Fruit fly (Drosophila melanogaster) whole organism, prepupa: ENCODE measurements around the gene Cyp6d5.

Source experiments
- Blimp-1 ChIP-seq: fragments of 200-800 bp; sonication (Bioruptor generic); optimal IDR thresholded peaks from 3 replicates; lab custom pipeline; 2017; ENCODE audit warnings: missing biosample characterization, missing genetic modification characterization, mild to moderate bottlenecking, moderate library complexity, missing genetic modification reagents
- CG10631 ChIP-seq: fragments of 200-800 bp; sonication (Bioruptor generic); optimal IDR thresholded peaks from 2 replicates; lab custom pipeline; 2016; ENCODE audit warnings: missing biosample characterization, missing genetic modification characterization
- CG10669 ChIP-seq: fragments of 200-800 bp; sonication (Bioruptor generic); optimal IDR thresholded peaks from 3 replicates; lab custom pipeline; 2018; ENCODE audit warnings: missing biosample characterization, mild to moderate bottlenecking, missing genetic modification characterization, moderate library complexity
- CG11294 ChIP-seq: fragments of 200-800 bp; sonication (Bioruptor generic); IDR thresholded peaks from 2 replicates; pipeline ENCODE4 v1.3.6; 2022; ENCODE audit warnings: missing biosample characterization, missing genetic modification characterization
- CG15336 ChIP-seq: fragments of 200-800 bp; sonication (Bioruptor generic); IDR thresholded peaks from 2 replicates; pipeline ENCODE4 v1.3.6; 2022; ENCODE audit warnings: missing biosample characterization, missing genetic modification characterization
- CG1621 ChIP-seq: fragments of 200-800 bp; sonication (Bioruptor generic); optimal IDR thresholded peaks from 3 replicates; lab custom pipeline; 2018; ENCODE audit warnings: missing biosample characterization, mild to moderate bottlenecking, missing genetic modification characterization
- CG16779 ChIP-seq: fragments of 200-800 bp; sonication (Bioruptor generic); optimal IDR thresholded peaks from 3 replicates; lab custom pipeline; 2017; ENCODE audit warnings: missing biosample characterization, mild to moderate bottlenecking, missing genetic modification characterization
- CG3032 ChIP-seq: fragments of 200-800 bp; optimal IDR thresholded peaks from 2 replicates; lab custom pipeline; 2019; ENCODE audit warnings: missing biosample characterization, mild to moderate bottlenecking, missing genetic modification characterization, moderate library complexity
- CG31627 ChIP-seq: fragments of 200-800 bp; sonication (Bioruptor generic); optimal IDR thresholded peaks from 3 replicates; lab custom pipeline; 2016; ENCODE audit warnings: missing biosample characterization, missing genetic modification characterization
- CG32006 ChIP-seq: fragments of 200-800 bp; sonication (Bioruptor generic); optimal IDR thresholded peaks from 3 replicates; lab custom pipeline; 2017; ENCODE audit warnings: missing biosample characterization, mild to moderate bottlenecking, missing genetic modification characterization
- CG34406 ChIP-seq: fragments of 200-800 bp; sonication (Bioruptor generic); optimal IDR thresholded peaks from 3 replicates; lab custom pipeline; 2016; ENCODE audit warnings: missing biosample characterization, missing genetic modification characterization
- CG3919 ChIP-seq: fragments of 200-800 bp; sonication (Bioruptor generic); optimal IDR thresholded peaks from 3 replicates; lab custom pipeline; 2016; ENCODE audit warnings: missing biosample characterization, missing genetic modification characterization
- CG4318 ChIP-seq: fragments of 200-800 bp; sonication (Bioruptor generic); optimal IDR thresholded peaks from 3 replicates; lab custom pipeline; 2017; ENCODE audit warnings: missing biosample characterization, mild to moderate bottlenecking, missing genetic modification characterization
- CG6163 ChIP-seq: fragments of 200-800 bp; sonication (Bioruptor generic); IDR thresholded peaks from 3 replicates; pipeline ENCODE4 v1.3.6; 2022; ENCODE audit warnings: missing biosample characterization, missing genetic modification characterization
- CG6276 ChIP-seq: fragments of 200-800 bp; sonication (Bioruptor generic); optimal IDR thresholded peaks from 2 replicates; lab custom pipeline; 2017; ENCODE audit warnings: missing biosample characterization, mild to moderate bottlenecking, missing genetic modification characterization
- CG6792 ChIP-seq: fragments of 200-800 bp; sonication (Bioruptor generic); optimal IDR thresholded peaks from 3 replicates; lab custom pipeline; 2016; ENCODE audit warnings: missing biosample characterization, missing genetic modification characterization
- CG6808 ChIP-seq: fragments of 200-800 bp; sonication (Bioruptor generic); optimal IDR thresholded peaks from 3 replicates; lab custom pipeline; 2017; ENCODE audit warnings: missing biosample characterization, missing genetic modification characterization, mild to moderate bottlenecking, moderate library complexity, missing genetic modification reagents
- CG6854 ChIP-seq: fragments of 200-800 bp; sonication (Bioruptor generic); optimal IDR thresholded peaks from 2 replicates; lab custom pipeline; 2017; ENCODE audit warnings: missing biosample characterization, mild to moderate bottlenecking, missing genetic modification characterization
- CG7368 ChIP-seq: fragments of 200-800 bp; sonication (Bioruptor generic); optimal IDR thresholded peaks from 3 replicates; lab custom pipeline; 2016; ENCODE audit warnings: missing biosample characterization, missing genetic modification characterization
- CG8119 ChIP-seq: fragments of 200-800 bp; sonication (Bioruptor generic); IDR thresholded peaks from 3 replicates; pipeline ENCODE4 v1.3.6; 2022; ENCODE audit warnings: missing biosample characterization, missing genetic modification characterization
- CG8319 ChIP-seq: fragments of 200-800 bp; sonication (Bioruptor generic); optimal IDR thresholded peaks from 3 replicates; lab custom pipeline; 2016; ENCODE audit warnings: missing biosample characterization, missing genetic modification characterization
- CG8632 ChIP-seq: fragments of 200-800 bp; sonication (Bioruptor generic); optimal IDR thresholded peaks from 3 replicates; lab custom pipeline; 2016; ENCODE audit warnings: missing biosample characterization, missing genetic modification characterization
- Eip75B ChIP-seq: fragments of 200-800 bp; sonication (Bioruptor generic); optimal IDR thresholded peaks from 3 replicates; lab custom pipeline; 2016; ENCODE audit warnings: missing biosample characterization, missing genetic modification characterization
- Ets96B ChIP-seq: fragments of 200-800 bp; optimal IDR thresholded peaks from 2 replicates; lab custom pipeline; 2019; ENCODE audit warnings: missing biosample characterization, mild to moderate bottlenecking, missing genetic modification characterization, moderate library complexity
- Gug ChIP-seq: fragments of 200-800 bp; sonication (Bioruptor generic); IDR thresholded peaks from 2 replicates; pipeline ENCODE4 v1.3.6; 2022; ENCODE audit warnings: missing biosample characterization, missing genetic modification characterization
- Hr38 ChIP-seq: sonication (Bioruptor generic); optimal IDR thresholded peaks from 2 replicates; lab custom pipeline; 2016; ENCODE audit warnings: missing biosample characterization, missing genetic modification characterization
- Hr39 ChIP-seq: fragments of 200-800 bp; sonication (Bioruptor generic); optimal IDR thresholded peaks from 2 replicates; lab custom pipeline; 2016; ENCODE audit warnings: missing biosample characterization, missing genetic modification characterization
- Lpt ChIP-seq: fragments of 200-800 bp; sonication (Bioruptor generic); optimal IDR thresholded peaks from 3 replicates; lab custom pipeline; 2016; ENCODE audit warnings: missing biosample characterization, missing genetic modification characterization
- Met ChIP-seq: fragments of 200-800 bp; sonication (Bioruptor generic); optimal IDR thresholded peaks from 3 replicates; lab custom pipeline; 2016; ENCODE audit warnings: missing biosample characterization, missing genetic modification characterization
- OdsH ChIP-seq: fragments of 200-800 bp; sonication (Bioruptor generic); optimal IDR thresholded peaks from 3 replicates; lab custom pipeline; 2016; ENCODE audit warnings: missing biosample characterization, missing genetic modification characterization
- Smox ChIP-seq: fragments of 200-800 bp; sonication (Bioruptor generic); optimal IDR thresholded peaks from 3 replicates; lab custom pipeline; 2016; ENCODE audit warnings: missing biosample characterization, missing genetic modification characterization
- Sox102F ChIP-seq: fragments of 200-800 bp; sonication (Bioruptor generic); optimal IDR thresholded peaks from 2 replicates; lab custom pipeline; 2016; ENCODE audit warnings: missing biosample characterization, mild to moderate bottlenecking, missing genetic modification characterization
- Sox14 ChIP-seq: fragments of 200-800 bp; sonication (Bioruptor generic); optimal IDR thresholded peaks from 3 replicates; lab custom pipeline; 2016; ENCODE audit warnings: missing biosample characterization, missing genetic modification characterization
- Sox15 ChIP-seq: fragments of 200-800 bp; sonication (Bioruptor generic); optimal IDR thresholded peaks from 3 replicates; lab custom pipeline; 2016; ENCODE audit warnings: missing biosample characterization, missing genetic modification characterization
- dac ChIP-seq: fragments of 200-800 bp; sonication (Bioruptor generic); optimal IDR thresholded peaks from 2 replicates; lab custom pipeline; 2017; ENCODE audit warnings: missing biosample characterization, mild to moderate bottlenecking, missing genetic modification characterization
- dsx ChIP-seq: fragments of 200-800 bp; optimal IDR thresholded peaks from 3 replicates; lab custom pipeline; 2019; ENCODE audit warnings: missing biosample characterization, mild to moderate bottlenecking, missing genetic modification characterization, moderate library complexity; ENCODE audit not compliant: poor library complexity, severe bottlenecking
- eg ChIP-seq: fragments of 200-800 bp; sonication (Bioruptor generic); IDR thresholded peaks from 3 replicates; pipeline ENCODE4 v1.3.6; 2022; ENCODE audit warnings: missing biosample characterization, missing genetic modification characterization
- esn ChIP-seq: fragments of 200-800 bp; sonication (Bioruptor generic); optimal IDR thresholded peaks from 2 replicates; lab custom pipeline; 2016; ENCODE audit warnings: missing biosample characterization, mild to moderate bottlenecking, missing genetic modification characterization, moderate library complexity
- fd85E ChIP-seq: fragments of 200-800 bp; sonication (Bioruptor generic); optimal IDR thresholded peaks from 3 replicates; lab custom pipeline; 2016; ENCODE audit warnings: missing biosample characterization, missing genetic modification characterization
- lz ChIP-seq: fragments of 200-800 bp; sonication (Bioruptor generic); optimal IDR thresholded peaks from 3 replicates; lab custom pipeline; 2016; ENCODE audit warnings: missing biosample characterization, missing genetic modification characterization
- net ChIP-seq: fragments of 200-800 bp; sonication (Bioruptor generic); optimal IDR thresholded peaks from 3 replicates; lab custom pipeline; 2016; ENCODE audit warnings: missing biosample characterization, missing genetic modification characterization
- salr ChIP-seq, 2 experiments: fragments of 200-800 bp; sonication (Bioruptor generic); optimal IDR thresholded peaks; 3 replicates each; lab custom pipeline; 2016 to 2018; ENCODE audit warnings: missing biosample characterization in 2 of 2, missing genetic modification characterization in 2 of 2, mild to moderate bottlenecking in 1 of 2
- spab ChIP-seq: fragments of 200-800 bp; sonication (Bioruptor generic); optimal IDR thresholded peaks from 2 replicates; lab custom pipeline; 2017; ENCODE audit warnings: missing biosample characterization, mild to moderate bottlenecking, missing genetic modification characterization, missing genetic modification reagents
- ss ChIP-seq, 2 experiments: fragments of 200-800 bp; sonication (Bioruptor generic); optimal IDR thresholded peaks; 2 replicates in 1 of 2; 3 replicates in 1 of 2; lab custom pipeline; 2017 to 2018; ENCODE audit warnings: mild to moderate bottlenecking in 2 of 2, missing biosample characterization in 2 of 2, missing genetic modification characterization in 2 of 2, moderate library complexity in 1 of 2
- svp ChIP-seq: fragments of 200-800 bp; sonication (Bioruptor generic); peaks from one replicate; lab custom pipeline; 2016; ENCODE audit warnings: missing biosample characterization, missing genetic modification characterization
- topi ChIP-seq: fragments of 200-800 bp; sonication (Bioruptor generic); optimal IDR thresholded peaks from 3 replicates; lab custom pipeline; 2016; ENCODE audit warnings: missing biosample characterization, missing genetic modification characterization
- vri ChIP-seq: fragments of 200-800 bp; sonication (Bioruptor generic); optimal IDR thresholded peaks from 3 replicates; lab custom pipeline; 2016; ENCODE audit warnings: missing biosample characterization, mild to moderate bottlenecking, missing genetic modification characterization

The Cyp6d5 gene

DNA sequence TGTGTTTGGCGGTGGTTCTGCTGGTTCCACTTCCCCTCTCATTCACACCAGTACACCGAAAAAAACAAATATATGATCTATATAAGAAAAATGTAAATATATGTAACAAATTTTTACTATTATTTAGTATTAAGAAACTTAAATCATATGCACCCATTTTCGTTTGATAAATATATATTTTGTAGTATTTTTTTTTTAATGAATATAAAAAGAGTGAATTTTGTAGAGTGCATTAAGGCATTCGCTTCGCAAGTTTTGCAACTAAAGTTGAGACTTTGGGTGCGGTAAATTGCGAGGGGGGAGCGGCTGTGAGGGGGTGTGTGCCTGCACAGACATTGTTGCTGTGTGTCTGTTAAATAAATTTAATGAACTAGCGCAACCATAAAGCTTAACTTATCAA, 21.5 kb upstream of the Cyp6d5 start (continued):
- TF ChIP-seq net (GFP tag; lab: Kevin White, UChicago) (peak; percentile 45), eg (GFP tag; lab: Robert Waterston, UW) (peak; percentile 88), CG6163 (GFP tag; lab: Robert Waterston, UW) (peak; percentile 83), dac (GFP tag; lab: Kevin White, UChicago) (no peak), CG3919 (GFP tag; lab: Kevin White, UChicago) (peak; percentile 85), CG32006 (GFP tag; lab: Kevin White, UChicago) (peak; percentile 52), Hr38 (GFP tag; lab: Kevin White, UChicago) (no peak), Ets96B (tag; lab: Kevin White, UChicago) (peak; percentile 62), Sox15 (no peak), CG6808 (GFP tag; lab: Kevin White, UChicago) (peak; percentile 86), CG11294 (GFP tag; lab: Robert Waterston, UW) (peak; percentile 60), CG8632 (peak; percentile 47), CG6792 (GFP tag; lab: Kevin White, UChicago) (peak; percentile 53), Hr39 (GFP tag; lab: Kevin White, UChicago) (no peak), OdsH (GFP tag; lab: Kevin White, UChicago) (no peak), Gug (GFP tag; lab: Robert Waterston, UW) (peak; percentile 62), CG3032 (peak; percentile 67), CG10669 (GFP tag; lab: Kevin White, UChicago) (peak; percentile 81), CG8119 (peak; percentile 92), CG4318 (GFP tag; lab: Kevin White, UChicago) (no peak)

- TF ChIP-seq topi (GFP tag; lab: Kevin White, UChicago) (peak; percentile 80), Gug (GFP tag; lab: Robert Waterston, UW) (peak; percentile 88), CG8632 (peak; percentile 53), spab (peak; percentile 69), CG6808 (GFP tag; lab: Kevin White, UChicago) (peak; percentile 70), CG31627 (GFP tag; lab: Kevin White, UChicago) (peak; percentile 62), Met (peak; percentile 64), svp (GFP tag; lab: Kevin White, UChicago) (peak; percentile 85), Hr39 (GFP tag; lab: Kevin White, UChicago) (peak; percentile 62), Ets96B (tag; lab: Kevin White, UChicago) (peak; percentile 66), CG16779 (tag; lab: Kevin White, UChicago) (peak; percentile 58), CG34406 (GFP tag; lab: Kevin White, UChicago) (peak; percentile 74), Blimp-1 (GFP tag; lab: Kevin White, UChicago) (no peak), salr (GFP tag; optimal IDR thresholded peaks at IDR 0.05; lab: Kevin White, UChicago) (peak in 1 of 2 experiments; percentile 72), CG6854 (GFP tag; lab: Kevin White, UChicago) (peak; percentile 18), CG3919 (GFP tag; lab: Kevin White, UChicago) (peak; percentile 88), OdsH (GFP tag; lab: Kevin White, UChicago) (peak; percentile 83), dsx (peak; percentile 50), lz (GFP tag; lab: Kevin White, UChicago) (peak; percentile 70), Sox15 (peak; percentile 63), CG8319 (peak; percentile 47), net (GFP tag; lab: Kevin White, UChicago) (peak; percentile 86), Lpt (peak; percentile 87), CG10631 (GFP tag; lab: Kevin White, UChicago) (peak; percentile 74), CG15336 (GFP tag; lab: Robert Waterston, UW) (peak; percentile 92), CG7368 (GFP tag; lab: Kevin White, UChicago) (peak; percentile 76), CG6163 (GFP tag; lab: Robert Waterston, UW) (peak; percentile 94), Sox102F (GFP tag; lab: Kevin White, UChicago) (peak; percentile 62), CG4318 (GFP tag; lab: Kevin White, UChicago) (peak; percentile 85), fd85E (GFP tag; lab: Kevin White, UChicago) (peak; percentile 49), CG11294 (GFP tag; lab: Robert Waterston, UW) (peak; percentile 80), Eip75B (GFP tag; lab: Kevin White, UChicago) (peak; percentile 77), ss (GFP tag; optimal IDR thresholded peaks at IDR 0.05; lab: Kevin White, UChicago) (peak; percentile 35 to 42), CG6276 (GFP tag; lab: Kevin White, UChicago) (peak; percentile 87), CG10669 (GFP tag; lab: Kevin White, UChicago) (peak; percentile 77), CG32006 (GFP tag; lab: Kevin White, UChicago) (peak; percentile 91), CG3032 (peak; percentile 66), Smox (GFP tag; lab: Kevin White, UChicago) (peak; percentile 54), vri (GFP tag; lab: Kevin White, UChicago) (no peak), esn (peak; percentile 70), Sox14 (GFP tag; lab: Kevin White, UChicago) (peak; percentile 80), CG1621 (peak; percentile 61)
Observed at dm6 chr3R:14008854-14009253, 20.2 kb upstream of the Cyp6d5 start.
